Worm (Caenorhabditis elegans): Measurements from ENCODE around the gene ZK662.5.
A peak's percentile ranks its signal among the peaks of the same experiment; 100 is the strongest.

ZK662.5 gene

DNA sequence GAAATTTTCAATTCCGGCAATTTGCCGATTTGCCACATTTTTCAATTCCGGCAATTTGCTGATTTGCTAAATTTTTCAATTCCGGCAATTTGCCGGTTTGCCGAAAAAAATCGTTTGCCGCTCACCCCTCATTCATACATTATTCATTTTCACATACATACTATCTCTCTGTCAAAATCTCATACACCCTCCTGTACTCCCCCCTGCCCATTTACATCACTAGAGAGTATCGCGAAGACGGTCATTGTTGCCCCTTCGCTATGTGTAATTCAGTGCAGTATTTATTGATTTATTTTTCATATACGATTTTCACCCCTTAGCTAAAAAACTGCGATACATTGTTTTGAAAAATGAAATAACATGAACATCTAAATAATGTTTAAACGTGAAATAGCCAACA lies 15.0 kb downstream of the ZK662.5 start (continued):
- TF ChIP-seq efl-1 (optimal IDR thresholded peaks at IDR 0.05) (peak; percentile 34 to 50), efl-1 (GFP tag; optimal IDR thresholded peaks at IDR 0.05 in 1 of 2) (peak in 1 of 2 experiments; percentile 90), snpc-4 (tag; optimal IDR thresholded peaks at IDR 0.05) (peak; percentile 58), nhr-20 (tag; optimal IDR thresholded peaks at IDR 0.05) (peak; percentile 74), egl-13 (tag; optimal IDR thresholded peaks at IDR 0.05) (peak; percentile 35), pag-3 (tag; optimal IDR thresholded peaks at IDR 0.05; ENCODE audit: borderline replicate concordance, insufficient read depth) (no peak), dpl-1 (GFP tag; optimal IDR thresholded peaks at IDR 0.05) (peak in 1 of 3 experiments; percentile 10), nhr-237 (tag; optimal IDR thresholded peaks at IDR 0.05) (peak; percentile 36), dsc-1 (tag; optimal IDR thresholded peaks at IDR 0.05) (peak; percentile 74), lsy-2 (tag; optimal IDR thresholded peaks at IDR 0.05) (peak; percentile 67 to 70), C04F5.9 (tag; optimal IDR thresholded peaks at IDR 0.05) (no peak)

DNA sequence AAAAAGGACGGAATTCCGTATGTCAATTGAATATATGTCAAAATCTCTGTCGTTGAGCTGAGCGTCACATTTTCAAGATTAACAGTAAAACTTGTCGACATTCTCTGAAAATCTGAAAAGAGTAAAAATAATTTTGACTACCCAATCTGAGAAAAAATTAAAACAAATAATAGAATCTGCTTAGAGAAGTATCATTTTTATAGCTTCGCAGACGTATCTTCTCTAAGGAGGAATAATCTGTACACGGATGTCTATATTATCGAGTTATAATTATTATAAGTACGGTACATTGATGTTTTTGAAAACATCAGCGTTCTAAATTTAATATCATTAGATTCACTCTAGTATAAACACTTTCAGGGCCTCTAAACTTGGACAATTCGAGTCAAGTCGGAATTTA lies 19.1 kb downstream of the ZK662.5 start, which contains the start of gene srg-64:
srg-64 (minus strand) TSS at position 101 of the 400 bp plus-strand sequence.
- TF ChIP-seq irx-1 (tag; optimal IDR thresholded peaks at IDR 0.05): no peak
- no peak for TF ChIP-seq aha-1 (tag; optimal IDR thresholded peaks at IDR 0.05)
- TF ChIP-seq nhr-84 (tag; optimal IDR thresholded peaks at IDR 0.05): no peak
- TF ChIP-seq hpl-2 (GFP tag; optimal IDR thresholded peaks at IDR 0.05): no peak
- TF ChIP-seq mef-2 (tag; optimal IDR thresholded peaks at IDR 0.05): no peak
- TF ChIP-seq sup-37 (GFP tag; optimal IDR thresholded peaks at IDR 0.05): no peak
- no peak for TF ChIP-seq egl-27 (tag; optimal IDR thresholded peaks at IDR 0.05)
- TF ChIP-seq nhr-12 (tag; optimal IDR thresholded peaks at IDR 0.05): no peak
- no peak for TF ChIP-seq ama-1 (optimal IDR thresholded peaks at IDR 0.05)
- TF ChIP-seq fos-1 (tag; optimal IDR thresholded peaks at IDR 0.05): no peak

DNA sequence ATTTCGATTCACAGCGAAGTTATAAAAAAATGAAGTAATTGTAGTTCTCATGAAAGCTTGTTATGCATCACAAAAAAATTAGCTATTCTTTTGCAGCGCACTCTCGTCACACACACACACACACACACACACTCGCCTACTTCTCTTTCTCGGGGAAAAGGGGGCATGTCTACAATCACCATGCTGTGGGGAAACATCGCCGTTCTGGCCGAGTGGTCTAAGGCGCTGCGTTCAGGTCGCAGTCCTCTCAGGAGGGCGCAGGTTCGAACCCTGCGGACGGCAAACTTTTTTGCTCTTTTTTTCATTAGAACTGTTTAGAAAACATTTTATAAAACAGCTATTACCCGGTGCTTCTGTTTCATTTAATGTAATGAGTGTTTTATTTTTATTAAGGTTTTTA lies 20.4 kb downstream of the ZK662.5 start:
- peak; percentile 36 for TF ChIP-seq jun-1 (tag; optimal IDR thresholded peaks at IDR 0.05)
- peak; percentile 49 for TF ChIP-seq xbp-1 (tag; optimal IDR thresholded peaks at IDR 0.05)
- TF ChIP-seq unc-98 (GFP tag; IDR thresholded peaks at IDR 0.05): no peak
- peak in 1 of 2 experiments; percentile 51 for TF ChIP-seq mdl-1 (tag; optimal IDR thresholded peaks at IDR 0.05)
- TF ChIP-seq hpl-2 (GFP tag; optimal IDR thresholded peaks at IDR 0.05): no peak
- no peak for TF ChIP-seq elt-3 (tag; optimal IDR thresholded peaks at IDR 0.05)
- TF ChIP-seq unc-130 (tag; optimal IDR thresholded peaks at IDR 0.05): no peak
- peak; percentile 55 for TF ChIP-seq nhr-76 (tag; optimal IDR thresholded peaks at IDR 0.05)
- no peak for TF ChIP-seq ztf-11 (tag; optimal IDR thresholded peaks at IDR 0.05)
- TF ChIP-seq irx-1 (tag; optimal IDR thresholded peaks at IDR 0.05): peak; percentile 24
- TF ChIP-seq lin-14 (GFP tag; optimal IDR thresholded peaks at IDR 0.05): peak; percentile 77
- TF ChIP-seq mab-9 (GFP tag; IDR thresholded peaks at IDR 0.05): no peak
- TF ChIP-seq snu-23 (GFP tag; optimal IDR thresholded peaks at IDR 0.05): peak; percentile 79
- TF ChIP-seq Y116A8C.19 (tag; optimal IDR thresholded peaks at IDR 0.05; ENCODE audit: borderline replicate concordance): no peak
- no peak for TF ChIP-seq elt-2 (tag; optimal IDR thresholded peaks at IDR 0.05)
- TF ChIP-seq mef-2 (tag; optimal IDR thresholded peaks at IDR 0.05): no peak
- TF ChIP-seq ama-1 (optimal IDR thresholded peaks at IDR 0.05): no peak
- no peak for TF ChIP-seq ztf-4 (tag; optimal IDR thresholded peaks at IDR 0.05)
- TF ChIP-seq unc-62 (GFP tag; optimal IDR thresholded peaks at IDR 0.05): no peak
- no peak for TF ChIP-seq alr-1 (tag; optimal IDR thresholded peaks at IDR 0.05; ENCODE audit: borderline replicate concordance)
- TF ChIP-seq sptf-1 (tag; optimal IDR thresholded peaks at IDR 0.05): no peak
- peak; percentile 47 for TF ChIP-seq lir-3 (tag; optimal IDR thresholded peaks at IDR 0.05; ENCODE audit: poor library complexity)
- TF ChIP-seq fkh-8 (tag; optimal IDR thresholded peaks at IDR 0.05): peak; percentile 70
- TF ChIP-seq F16B12.6 (tag; optimal IDR thresholded peaks at IDR 0.05): peak; percentile 32
- peak; percentile 30 to 83 (median 82) for TF ChIP-seq ceh-82 (tag; optimal IDR thresholded peaks at IDR 0.05)
- no peak for TF ChIP-seq C04F5.9 (tag; optimal IDR thresholded peaks at IDR 0.05)
- no peak for TF ChIP-seq hlh-17 (GFP tag; optimal IDR thresholded peaks at IDR 0.05; ENCODE audit: borderline replicate concordance)
- TF ChIP-seq aly-2 (tag; optimal IDR thresholded peaks at IDR 0.05): no peak
- TF ChIP-seq dpl-1 (GFP tag; optimal IDR thresholded peaks at IDR 0.05): peak in 1 of 3 experiments; percentile 18
- TF ChIP-seq fkh-10 (GFP tag; optimal IDR thresholded peaks at IDR 0.05): peak; percentile 36
- peak; percentile 32 to 70 for TF ChIP-seq lin-35 (GFP tag; optimal IDR thresholded peaks at IDR 0.05)
- TF ChIP-seq hlh-4 (tag; optimal IDR thresholded peaks at IDR 0.05): no peak
- peak; percentile 74 for TF ChIP-seq ceh-8 (GFP tag; optimal IDR thresholded peaks at IDR 0.05)
- no peak for TF ChIP-seq zag-1 (tag; optimal IDR thresholded peaks at IDR 0.05)
